Fruit fly (Drosophila melanogaster) whole organism, pupa: ENCODE measurements around the gene STUB1.

Source experiments
- CG12605 ChIP-seq: fragments of 200-800 bp; sonication (Bioruptor generic); IDR thresholded peaks from 2 replicates; pipeline ENCODE4 v1.3.6; 2022; ENCODE audit warnings: missing biosample characterization, missing genetic modification characterization
- CG13204 ChIP-seq: fragments of 200-800 bp; sonication (Bioruptor generic); optimal IDR thresholded peaks from 2 replicates; lab custom pipeline; 2018; ENCODE audit warnings: missing biosample characterization, mild to moderate bottlenecking, missing genetic modification characterization, moderate library complexity
- CG14655 ChIP-seq: fragments of 200-800 bp; sonication (Bioruptor generic); optimal IDR thresholded peaks from 3 replicates; lab custom pipeline; 2017; ENCODE audit warnings: mild to moderate bottlenecking, missing biosample characterization, missing genetic modification reagents, missing genetic modification characterization
- CG15710 ChIP-seq: fragments of 200-800 bp; sonication (Bioruptor generic); optimal IDR thresholded peaks from 2 replicates; lab custom pipeline; 2018; ENCODE audit warnings: missing biosample characterization, mild to moderate bottlenecking, missing genetic modification characterization, moderate library complexity
- CG32121 ChIP-seq: fragments of 200-800 bp; sonication (Bioruptor generic); IDR thresholded peaks from 2 replicates; pipeline ENCODE4 v1.3.6; 2022; ENCODE audit warnings: missing biosample characterization, missing genetic modification characterization
- CG4496 ChIP-seq: fragments of 200-800 bp; sonication (Bioruptor generic); IDR thresholded peaks from 3 replicates; pipeline ENCODE4 v1.3.6; 2022; ENCODE audit warnings: missing biosample characterization, missing genetic modification characterization
- EcR ChIP-seq: fragments of 200-800 bp; sonication (Bioruptor generic); optimal IDR thresholded peaks from 3 replicates; lab custom pipeline; 2019; ENCODE audit warnings: missing biosample characterization, missing genetic modification characterization, mild to moderate bottlenecking, moderate library complexity, missing genetic modification reagents
- Pif1B ChIP-seq: fragments of 200-800 bp; sonication (Bioruptor generic); optimal IDR thresholded peaks from 3 replicates; lab custom pipeline; 2016; ENCODE audit warnings: missing biosample characterization, missing genetic modification characterization
- rn ChIP-seq: fragments of 200-800 bp; sonication (Bioruptor generic); IDR thresholded peaks from 2 replicates; pipeline ENCODE4 v1.3.6; 2022; ENCODE audit warnings: missing biosample characterization, missing genetic modification characterization

DNA sequence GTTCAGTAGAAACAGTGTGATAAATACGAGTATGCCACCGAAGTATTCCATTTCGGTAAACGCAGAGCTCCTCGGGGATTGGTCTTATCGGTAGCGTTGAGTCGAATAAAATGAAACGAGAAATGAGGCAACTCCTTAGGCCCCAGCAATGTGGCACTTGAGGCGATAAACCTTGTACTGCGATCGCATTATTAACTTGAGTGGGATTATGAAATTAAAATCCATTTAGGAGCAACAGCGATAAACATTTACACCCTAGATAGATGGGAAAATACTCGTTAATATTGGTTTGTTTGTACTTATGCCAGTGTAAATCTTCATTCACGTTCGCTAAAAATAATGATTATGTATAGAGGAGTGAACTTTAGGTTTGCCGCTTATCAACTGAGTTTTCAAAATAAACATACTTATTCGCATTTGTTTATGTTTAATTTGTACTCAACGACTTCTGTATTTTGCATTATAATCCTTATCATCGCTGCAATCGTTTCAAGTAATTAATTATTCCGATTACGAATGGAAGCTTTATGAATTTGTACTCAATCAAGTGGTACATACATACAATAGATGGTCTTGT, 18.7 kb downstream of the STUB1 start:
- TF ChIP-seq rn (GFP tag; lab: Robert Waterston, UW) (no peak), CG12605 (GFP tag; lab: Robert Waterston, UW) (no peak), CG14655 (GFP tag; lab: Kevin White, UChicago) (no peak), CG4496 (GFP tag; lab: Robert Waterston, UW) (no peak), EcR (GFP tag; lab: Kevin White, UChicago) (no peak), Pif1B (no peak), CG13204 (no peak), CG15710 (no peak), CG32121 (GFP tag; lab: Robert Waterston, UW) (no peak)
